Fruit fly (Drosophila melanogaster): ENCODE results near the gene CG32712.

The CG32712 gene

DNA sequence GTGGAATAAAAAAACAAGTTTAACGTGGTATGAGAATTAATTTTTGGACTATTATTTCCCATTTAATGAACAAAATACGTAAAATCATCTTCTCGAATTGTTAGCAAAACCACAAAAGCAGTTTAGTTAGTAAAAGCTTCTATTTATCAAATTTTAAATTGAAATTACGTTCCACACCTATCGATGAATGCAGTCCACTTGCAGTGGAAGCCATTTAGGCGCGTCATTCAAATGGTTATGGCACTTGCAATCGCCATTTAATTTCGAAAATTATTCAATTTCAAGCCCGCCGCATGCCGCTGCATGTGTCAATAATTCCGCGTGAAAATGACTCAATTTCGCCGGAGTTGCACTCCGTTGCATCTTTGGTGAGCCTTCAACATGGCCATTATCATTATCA, 9.3 kb upstream of the CG32712 start:
- no peak for TF ChIP-seq usp (GFP tag; optimal IDR thresholded peaks at IDR 0.05)
- TF ChIP-seq Dll (optimal IDR thresholded peaks at IDR 0.05) = no peak
- TF ChIP-seq CG8478 (optimal IDR thresholded peaks at IDR 0.05) = no peak
- no peak for TF ChIP-seq pan (optimal IDR thresholded peaks at IDR 0.05)
- TF ChIP-seq EcR (GFP tag; optimal IDR thresholded peaks at IDR 0.05) = no peak
- no peak for TF ChIP-seq psq (optimal IDR thresholded peaks at IDR 0.05)

DNA sequence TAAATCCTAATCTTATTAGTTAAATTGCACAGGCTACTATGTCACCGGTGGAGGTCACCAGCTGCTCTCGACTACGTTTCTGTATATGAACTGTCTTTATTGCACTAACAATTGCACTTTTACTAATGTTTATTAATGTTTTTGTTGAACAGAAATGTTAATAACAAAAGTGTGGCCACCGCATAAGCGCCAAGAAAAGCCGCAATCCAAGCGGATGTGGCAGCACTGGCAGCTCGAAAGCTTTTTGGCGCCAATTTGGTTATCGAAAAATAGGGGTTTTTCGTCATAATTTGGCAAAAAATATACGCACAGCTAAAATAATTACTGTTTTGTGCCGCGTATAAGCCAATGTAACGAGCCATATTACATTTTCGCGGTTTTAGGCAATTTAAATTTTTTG, 8.6 kb upstream of the CG32712 start, which contains the start of gene CG12123:
Gene CG12123, minus strand, starts transcription at position 188 of the 400 bp plus-strand sequence.
- TF ChIP-seq Dll (optimal IDR thresholded peaks at IDR 0.05) (no peak), EcR (GFP tag; optimal IDR thresholded peaks at IDR 0.05) (no peak), psq (optimal IDR thresholded peaks at IDR 0.05) (no peak), usp (GFP tag; optimal IDR thresholded peaks at IDR 0.05) (no peak)

DNA sequence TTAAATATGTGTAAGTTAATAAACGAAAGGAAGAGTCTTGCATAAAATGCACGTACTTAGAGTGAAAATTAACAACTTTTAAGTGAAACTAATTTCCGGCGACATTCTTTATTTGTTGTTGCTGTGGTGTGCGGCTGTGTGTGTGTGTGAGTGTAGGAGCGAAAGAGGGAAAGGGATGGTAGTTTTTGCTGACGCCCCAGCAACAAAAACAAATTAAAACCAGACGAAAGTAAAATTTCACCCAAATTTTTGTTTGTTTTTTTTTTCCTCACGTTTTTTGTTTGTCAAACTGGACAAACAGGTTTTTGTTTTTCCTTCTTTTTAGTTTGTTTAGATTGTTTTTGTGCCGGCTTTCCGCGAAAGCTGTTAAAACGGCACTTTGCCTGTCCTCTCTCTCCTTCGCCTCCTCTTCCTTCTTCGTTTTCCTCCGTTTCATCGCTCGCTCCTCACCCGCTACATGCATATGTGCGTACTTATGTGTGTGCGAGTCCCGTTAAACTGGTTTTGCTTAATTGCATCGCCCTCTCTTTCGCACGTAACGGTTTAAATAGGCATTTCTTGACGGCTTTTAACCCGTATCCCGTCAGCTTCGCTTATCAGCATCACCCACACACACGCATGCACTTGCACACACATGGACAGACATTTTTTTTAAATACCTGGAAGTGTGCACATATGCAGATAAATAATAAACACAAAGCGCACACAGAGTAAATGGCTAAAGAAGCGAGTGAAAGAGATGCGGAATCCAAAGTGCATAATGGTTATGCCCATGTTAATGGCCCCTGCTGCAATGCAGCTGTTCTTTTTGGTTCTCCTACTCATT, 3.9 kb upstream of the CG32712 start, which contains the start of gene Miga:
Gene Miga, minus strand, starts transcription at position 536 of the 826 bp plus-strand sequence.
- no peak for TF ChIP-seq usp (GFP tag; optimal IDR thresholded peaks at IDR 0.05)
- no peak for TF ChIP-seq psq (optimal IDR thresholded peaks at IDR 0.05)
- TF ChIP-seq Dll (optimal IDR thresholded peaks at IDR 0.05) = no peak
- TF ChIP-seq EcR (GFP tag; optimal IDR thresholded peaks at IDR 0.05) = no peak
- TF ChIP-seq pan (optimal IDR thresholded peaks at IDR 0.05) = no peak
- TF ChIP-seq CG8478 (optimal IDR thresholded peaks at IDR 0.05) = no peak

DNA sequence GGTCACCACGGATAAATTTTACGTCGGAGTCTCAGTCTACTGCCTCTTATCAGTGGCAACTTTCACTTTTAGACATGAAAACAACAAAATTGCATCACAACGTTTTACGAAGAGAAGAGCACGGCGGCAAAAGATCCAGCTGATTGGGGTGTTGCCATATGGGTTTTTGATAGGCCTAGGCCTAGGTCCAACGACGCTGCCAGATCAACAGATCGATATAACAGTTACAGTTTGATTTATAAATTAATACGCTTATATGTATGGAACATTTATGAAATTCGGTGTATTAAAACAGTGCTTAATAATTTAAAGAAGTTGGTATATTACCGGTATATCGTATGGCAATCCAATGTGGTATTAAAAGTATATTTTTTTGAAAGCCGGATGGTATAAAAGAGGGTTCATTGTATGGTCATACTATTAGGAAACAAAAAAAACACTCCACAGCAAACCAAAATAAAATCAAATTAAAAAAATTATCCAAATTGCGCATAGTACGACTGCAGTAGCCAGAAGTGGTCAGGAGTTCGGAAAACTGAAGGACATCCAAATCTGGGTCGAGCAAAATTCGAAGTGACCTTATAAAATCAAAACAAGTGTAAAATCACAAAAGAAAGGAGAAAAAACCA, 3.2 kb upstream of the CG32712 start, which contains the start of gene CG1440:
Gene CG1440, plus strand, starts transcription at position 402 of the 629 bp plus-strand sequence.
- TF ChIP-seq usp (GFP tag; optimal IDR thresholded peaks at IDR 0.05) = no peak
- no peak for TF ChIP-seq psq (optimal IDR thresholded peaks at IDR 0.05)
- TF ChIP-seq Dll (optimal IDR thresholded peaks at IDR 0.05) = no peak
- no peak for TF ChIP-seq EcR (GFP tag; optimal IDR thresholded peaks at IDR 0.05)
- no peak for TF ChIP-seq CG8478 (optimal IDR thresholded peaks at IDR 0.05)
- peak; percentile 39 for TF ChIP-seq pan (optimal IDR thresholded peaks at IDR 0.05)

DNA sequence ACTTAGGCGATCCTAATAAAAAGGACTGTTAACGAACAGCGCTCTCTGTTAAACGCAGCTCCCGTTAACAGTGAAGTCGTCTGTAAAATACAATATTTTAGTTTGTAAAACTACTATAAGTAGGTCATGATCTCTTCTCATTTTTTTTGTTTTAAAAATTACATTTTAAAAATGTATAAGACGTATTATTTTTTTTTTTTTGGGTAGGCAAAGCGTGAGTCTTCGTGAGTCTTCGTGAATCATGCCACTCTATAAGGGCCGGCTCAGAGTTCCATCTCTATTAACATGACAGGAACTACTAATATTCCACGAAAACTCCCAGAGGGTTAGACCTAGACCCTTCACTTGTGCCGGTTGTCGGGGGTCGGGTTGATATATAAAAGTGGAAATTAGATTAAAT, 11.0 kb downstream of the CG32712 start:
- TF ChIP-seq EcR (GFP tag; optimal IDR thresholded peaks at IDR 0.05) (no peak), CG8478 (optimal IDR thresholded peaks at IDR 0.05) (no peak), Dll (optimal IDR thresholded peaks at IDR 0.05) (no peak), psq (optimal IDR thresholded peaks at IDR 0.05) (no peak), pan (optimal IDR thresholded peaks at IDR 0.05) (no peak), usp (GFP tag; optimal IDR thresholded peaks at IDR 0.05) (no peak)

DNA sequence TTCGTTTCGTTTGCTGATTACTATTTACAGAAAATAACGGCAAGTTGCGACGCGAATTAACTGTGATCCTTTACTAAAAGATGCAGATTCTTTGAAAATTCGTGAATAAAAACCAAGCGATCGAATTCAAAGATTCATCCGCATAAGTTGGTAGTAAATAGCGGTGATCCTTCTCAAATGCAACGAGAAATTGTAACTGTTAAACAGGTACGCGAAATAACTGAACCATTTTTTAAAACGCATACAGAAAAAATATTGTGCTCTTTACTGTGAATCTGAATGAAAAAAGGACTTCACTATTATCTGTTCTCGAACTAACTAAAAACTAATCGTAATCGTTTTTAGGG, 12.2 kb downstream of the CG32712 start:
- TF ChIP-seq EcR (GFP tag; optimal IDR thresholded peaks at IDR 0.05) = no peak
- no peak for TF ChIP-seq usp (GFP tag; optimal IDR thresholded peaks at IDR 0.05)
- TF ChIP-seq Dll (optimal IDR thresholded peaks at IDR 0.05) = no peak
- TF ChIP-seq psq (optimal IDR thresholded peaks at IDR 0.05) = no peak
- TF ChIP-seq pan (optimal IDR thresholded peaks at IDR 0.05) = no peak
- no peak for TF ChIP-seq CG8478 (optimal IDR thresholded peaks at IDR 0.05)

DNA sequence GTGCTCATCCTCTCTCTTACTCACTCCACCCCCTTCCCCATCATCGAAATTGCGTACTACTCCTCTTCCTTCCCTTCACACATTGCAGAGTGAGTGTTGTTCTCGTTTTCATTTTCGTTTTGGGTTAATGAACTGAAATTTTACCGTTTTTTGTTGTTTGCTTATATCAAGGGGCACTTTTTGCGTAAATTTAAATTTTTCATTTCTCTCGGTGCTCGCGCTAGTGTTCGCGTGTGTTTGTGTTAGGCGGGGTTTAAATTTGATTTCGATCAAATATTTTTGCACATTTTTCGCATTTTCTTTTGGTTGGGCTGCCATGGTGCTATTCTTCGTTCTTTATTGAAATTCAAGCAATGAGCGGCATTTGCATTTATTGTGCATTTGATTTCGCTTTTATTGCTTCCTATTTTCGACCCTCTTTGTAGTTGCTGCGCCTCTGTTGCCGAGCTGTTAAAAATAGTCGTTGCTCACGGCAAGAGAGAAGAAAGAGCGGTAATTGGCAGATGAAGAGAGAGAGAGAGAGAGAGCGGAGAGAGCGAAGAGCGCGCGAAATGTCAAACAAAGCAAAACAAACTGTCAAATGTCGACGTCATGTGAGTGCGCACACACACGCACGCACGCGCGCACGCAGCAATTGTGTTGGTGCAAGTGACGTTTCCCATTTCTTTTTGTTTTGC, 12.7 kb downstream of the CG32712 start:
- peak; percentile 23 to 52 for TF ChIP-seq EcR (GFP tag; optimal IDR thresholded peaks at IDR 0.05)
- TF ChIP-seq pan (optimal IDR thresholded peaks at IDR 0.05) = peak; percentile 63
- no peak for TF ChIP-seq usp (GFP tag; optimal IDR thresholded peaks at IDR 0.05)
- no peak for TF ChIP-seq Dll (optimal IDR thresholded peaks at IDR 0.05)

DNA sequence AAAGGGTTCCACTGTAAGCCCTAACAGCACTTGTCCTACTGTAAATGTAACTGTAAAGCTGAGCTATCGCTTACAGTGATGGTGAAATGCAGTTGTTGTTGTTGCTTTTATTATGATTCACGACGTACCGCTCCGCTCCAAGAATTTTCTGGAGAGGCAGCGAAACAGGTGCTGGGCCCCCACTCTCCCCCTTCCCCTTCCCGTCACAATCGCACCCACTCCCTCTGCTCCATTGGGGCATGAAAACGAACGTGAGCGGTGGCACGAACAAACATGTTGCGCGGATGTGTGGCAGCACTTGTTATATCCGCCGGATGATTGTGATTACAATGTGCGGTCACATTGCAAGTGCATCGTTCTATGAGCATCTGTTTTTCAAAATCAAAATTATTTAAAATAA, 14.1 kb downstream of the CG32712 start:
- TF ChIP-seq psq (optimal IDR thresholded peaks at IDR 0.05) (no peak), EcR (GFP tag; optimal IDR thresholded peaks at IDR 0.05) (no peak), pan (optimal IDR thresholded peaks at IDR 0.05) (no peak), usp (GFP tag; optimal IDR thresholded peaks at IDR 0.05) (no peak), Dll (optimal IDR thresholded peaks at IDR 0.05) (no peak), CG8478 (optimal IDR thresholded peaks at IDR 0.05) (no peak)

DNA sequence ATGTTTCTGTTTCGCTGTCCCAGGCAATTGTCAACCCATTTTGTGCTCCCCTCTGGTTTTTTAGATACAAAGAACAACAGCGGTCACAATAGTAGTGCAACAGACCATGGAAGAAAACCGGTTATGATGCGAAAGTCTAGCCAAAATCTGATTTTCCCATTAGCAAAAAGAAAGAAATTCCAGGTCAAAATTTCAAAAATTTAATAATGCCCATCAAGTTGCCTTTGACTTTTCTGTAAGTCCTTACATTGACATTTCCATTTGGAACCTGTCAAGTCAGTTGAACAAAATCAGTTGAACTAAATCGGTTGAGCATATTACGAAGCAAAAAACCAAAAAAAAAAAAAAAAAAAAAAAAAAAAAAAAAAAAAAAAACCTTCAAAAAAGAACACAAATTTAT, 16.7 kb downstream of the CG32712 start:
- TF ChIP-seq psq (optimal IDR thresholded peaks at IDR 0.05) (no peak), CG8478 (optimal IDR thresholded peaks at IDR 0.05) (no peak), usp (GFP tag; optimal IDR thresholded peaks at IDR 0.05) (no peak), pan (optimal IDR thresholded peaks at IDR 0.05) (no peak), EcR (GFP tag; optimal IDR thresholded peaks at IDR 0.05) (no peak), Dll (optimal IDR thresholded peaks at IDR 0.05) (no peak)

DNA sequence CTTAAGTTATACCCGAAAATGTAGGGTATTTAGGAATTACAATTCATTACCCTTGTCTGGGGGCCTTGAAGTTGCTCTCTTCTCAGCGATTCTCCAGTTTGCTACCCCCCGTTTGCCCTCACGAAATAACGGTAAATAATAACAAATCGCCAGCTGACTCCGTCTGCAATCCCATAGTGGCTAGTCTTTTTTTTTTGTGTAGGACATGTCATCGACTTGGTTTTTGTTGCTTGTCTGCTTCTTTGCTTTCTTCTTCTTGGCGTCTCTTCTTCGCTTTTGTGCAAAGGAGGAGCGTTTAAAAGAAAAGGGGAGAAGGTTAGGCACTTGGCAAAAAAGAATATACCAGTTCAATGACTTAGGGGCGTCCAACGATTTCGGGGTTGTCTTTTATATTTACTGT, 17.4 kb downstream of the CG32712 start:
- TF ChIP-seq psq (optimal IDR thresholded peaks at IDR 0.05) (no peak), CG8478 (optimal IDR thresholded peaks at IDR 0.05) (no peak), usp (GFP tag; optimal IDR thresholded peaks at IDR 0.05) (no peak), Dll (optimal IDR thresholded peaks at IDR 0.05) (no peak), EcR (GFP tag; optimal IDR thresholded peaks at IDR 0.05) (peak in 1 of 2 experiments; percentile 66), pan (optimal IDR thresholded peaks at IDR 0.05) (no peak)

DNA sequence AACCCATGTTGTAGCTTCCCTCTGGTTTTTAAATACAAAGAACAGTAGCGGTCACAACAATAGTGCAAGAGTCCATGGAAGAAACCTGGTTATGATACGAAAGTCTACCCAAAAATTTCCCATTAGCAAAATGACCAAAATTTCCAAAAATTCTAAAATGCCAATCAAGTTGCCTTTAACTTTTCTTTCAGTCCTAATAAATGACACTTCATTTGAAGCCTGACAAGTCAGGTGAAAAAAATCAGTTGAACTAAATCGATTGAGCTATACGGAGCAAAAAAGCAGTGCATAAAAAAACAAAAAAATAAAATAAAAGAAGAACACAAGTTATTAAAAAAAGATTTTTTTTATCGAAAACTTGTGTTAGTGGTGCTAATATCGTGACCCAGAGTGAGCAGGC, 18.0 kb downstream of the CG32712 start:
- TF ChIP-seq Dll (optimal IDR thresholded peaks at IDR 0.05) (no peak), CG8478 (optimal IDR thresholded peaks at IDR 0.05) (no peak), psq (optimal IDR thresholded peaks at IDR 0.05) (no peak)

DNA sequence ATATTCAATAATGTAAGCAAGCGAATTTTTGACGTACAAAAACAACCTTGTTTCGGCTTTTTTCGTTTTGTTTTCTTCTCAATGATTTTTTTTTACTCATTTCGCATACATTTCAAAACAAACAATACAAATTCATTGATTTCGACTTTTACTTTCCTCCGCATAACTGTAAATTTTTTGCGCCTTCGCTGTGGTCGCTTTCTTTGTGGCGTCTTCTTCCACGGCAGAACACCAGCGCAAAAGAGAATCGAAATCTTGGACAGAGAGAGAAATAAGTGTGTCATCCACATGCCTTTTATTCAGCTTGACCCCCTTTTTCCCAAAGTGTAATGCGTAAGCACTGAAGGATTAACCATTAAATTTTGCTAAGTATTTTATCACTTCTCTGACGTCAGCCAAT, 19.3 kb downstream of the CG32712 start:
- no peak for TF ChIP-seq Dll (optimal IDR thresholded peaks at IDR 0.05)

All from whole organism.